Fruit fly (Drosophila melanogaster) whole organism, embryonic: Measurements from ENCODE around the gene Vha68-3.

Source experiments
- Awh ChIP-seq: fragments of 200-800 bp; sonication (Bioruptor generic); IDR thresholded peaks from 2 replicates; pipeline ENCODE4, ENCODE4 v1.3.6; 2022; ENCODE audit warnings: missing biosample characterization, missing genetic modification characterization
- B-H2 ChIP-seq: fragments of 200-800 bp; sonication (Bioruptor generic); optimal IDR thresholded peaks from 2 replicates; lab custom pipeline; 2018; ENCODE audit warnings: missing biosample characterization, mild to moderate bottlenecking, missing genetic modification characterization
- CG1024 ChIP-seq: fragments of 200-800 bp; sonication (Bioruptor generic); IDR thresholded peaks from 2 replicates; pipeline ENCODE4 v1.3.6; 2022; ENCODE audit warnings: missing biosample characterization, missing genetic modification characterization
- CG10267 ChIP-seq: fragments of 200-800 bp; sonication (Bioruptor generic); optimal IDR thresholded peaks from 2 replicates; lab custom pipeline; 2018; ENCODE audit warnings: missing biosample characterization, mild to moderate bottlenecking, missing genetic modification characterization, moderate library complexity
- CG10274 ChIP-seq: fragments of 200-800 bp; sonication (Bioruptor generic); optimal IDR thresholded peaks from 3 replicates; lab custom pipeline; 2017; ENCODE audit warnings: missing biosample characterization, mild to moderate bottlenecking, missing genetic modification characterization
- CG10959 ChIP-seq: fragments of 200-800 bp; sonication (Bioruptor generic); IDR thresholded peaks from 2 replicates; pipeline ENCODE4 v1.3.6; 2022; ENCODE audit warnings: missing biosample characterization, missing genetic modification characterization
- CG12219 ChIP-seq: fragments of 200-800 bp; sonication (Bioruptor generic); optimal IDR thresholded peaks from 3 replicates; lab custom pipeline; 2018; ENCODE audit warnings: missing biosample characterization, mild to moderate bottlenecking, missing genetic modification characterization
- CG12769 ChIP-seq: fragments of 200-800 bp; sonication (Bioruptor generic); optimal IDR thresholded peaks from 2 replicates; lab custom pipeline; 2019; ENCODE audit warnings: missing biosample characterization, mild to moderate bottlenecking, missing genetic modification characterization, moderate library complexity
- CG12942 ChIP-seq: fragments of 200-800 bp; sonication (Bioruptor generic); optimal IDR thresholded peaks from 3 replicates; lab custom pipeline; 2016; ENCODE audit warnings: missing biosample characterization, missing genetic modification characterization
- CG15601 ChIP-seq: fragments of 200-800 bp; sonication (Bioruptor generic); optimal IDR thresholded peaks from 3 replicates; lab custom pipeline; 2019; ENCODE audit warnings: missing biosample characterization, mild to moderate bottlenecking, missing genetic modification characterization, moderate library complexity
- CG15696 ChIP-seq: fragments of 200-800 bp; sonication (Bioruptor generic); optimal IDR thresholded peaks from 2 replicates; lab custom pipeline; 2019; ENCODE audit warnings: missing biosample characterization, mild to moderate bottlenecking, missing genetic modification characterization, moderate library complexity
- CG2712 ChIP-seq: fragments of 200-800 bp; optimal IDR thresholded peaks from 3 replicates; lab custom pipeline; 2019; ENCODE audit warnings: missing biosample characterization, mild to moderate bottlenecking, missing genetic modification characterization, moderate library complexity
- CG30403 ChIP-seq: fragments of 200-800 bp; sonication (Bioruptor generic); optimal IDR thresholded peaks from 3 replicates; lab custom pipeline; 2016; ENCODE audit warnings: missing biosample characterization, missing genetic modification characterization
- CG31388 ChIP-seq: fragments of 200-800 bp; sonication (Bioruptor generic); optimal IDR thresholded peaks from 2 replicates; lab custom pipeline; 2016; ENCODE audit warnings: missing biosample characterization, missing genetic modification characterization
- CG3163 ChIP-seq: fragments of 200-800 bp; sonication (Bioruptor generic); optimal IDR thresholded peaks from 3 replicates; lab custom pipeline; 2016; ENCODE audit warnings: missing biosample characterization, missing genetic modification characterization
- CG32532 ChIP-seq: fragments of 200-800 bp; sonication (Bioruptor generic); IDR thresholded peaks from 2 replicates; pipeline ENCODE4 v1.3.6; 2022; ENCODE audit warnings: missing biosample characterization, missing genetic modification characterization
- CG32767 ChIP-seq: fragments of 200-800 bp; sonication (Bioruptor generic); IDR thresholded peaks from 2 replicates; pipeline ENCODE4 v1.3.6; 2022; ENCODE audit warnings: missing biosample characterization, missing genetic modification characterization
- CG34224 ChIP-seq: fragments of 200-800 bp; sonication (Bioruptor generic); IDR thresholded peaks from 3 replicates; pipeline ENCODE4 v1.3.6; 2022; ENCODE audit warnings: missing biosample characterization, missing genetic modification characterization; ENCODE audit not compliant: partially characterized antibody
- CG34422 ChIP-seq: fragments of 200-800 bp; sonication (Bioruptor generic); IDR thresholded peaks from 3 replicates; pipeline ENCODE4 v1.3.6; 2022; ENCODE audit warnings: missing biosample characterization, missing genetic modification characterization
- CG42726 ChIP-seq: fragments of 200-800 bp; sonication (Bioruptor generic); IDR thresholded peaks from 2 replicates; pipeline ENCODE4 v1.3.6; 2022; ENCODE audit warnings: missing biosample characterization, missing genetic modification characterization; ENCODE audit not compliant: partially characterized antibody
- CG4424 ChIP-seq: fragments of 200-800 bp; sonication (Bioruptor generic); optimal IDR thresholded peaks from 3 replicates; lab custom pipeline; 2016; ENCODE audit warnings: missing biosample characterization, missing genetic modification characterization
- CG6689 ChIP-seq: fragments of 200-800 bp; sonication (Bioruptor generic); IDR thresholded peaks from 2 replicates; pipeline ENCODE4 v1.3.6; 2022; ENCODE audit warnings: missing biosample characterization, missing genetic modification characterization
- CG7556 ChIP-seq: fragments of 200-800 bp; sonication (Bioruptor generic); optimal IDR thresholded peaks from 2 replicates; lab custom pipeline; 2017; ENCODE audit warnings: missing biosample characterization, mild to moderate bottlenecking, missing genetic modification characterization
- CG8944 ChIP-seq: fragments of 200-800 bp; sonication (Bioruptor generic); optimal IDR thresholded peaks from 3 replicates; lab custom pipeline; 2016; ENCODE audit warnings: missing biosample characterization, missing genetic modification characterization
- Chrac-16 ChIP-seq: fragments of 200-800 bp; sonication (Bioruptor generic); optimal IDR thresholded peaks from 3 replicates; lab custom pipeline; 2016; ENCODE audit warnings: missing biosample characterization, missing genetic modification characterization
- D19B ChIP-seq: fragments of 200-800 bp; sonication (Bioruptor generic); optimal IDR thresholded peaks from 2 replicates; lab custom pipeline; 2017; ENCODE audit warnings: missing biosample characterization, mild to moderate bottlenecking, missing genetic modification characterization
- HLH3B ChIP-seq: fragments of 200-800 bp; sonication (Bioruptor generic); IDR thresholded peaks from 2 replicates; pipeline ENCODE4 v1.3.6; 2022; ENCODE audit warnings: missing biosample characterization, missing genetic modification characterization
- Oaz ChIP-seq: fragments of 200-800 bp; sonication (Bioruptor generic); IDR thresholded peaks from 2 replicates; pipeline ENCODE4 v1.3.6; 2022; ENCODE audit warnings: missing biosample characterization, missing genetic modification characterization
- Rx ChIP-seq: fragments of 200-800 bp; sonication (Bioruptor generic); IDR thresholded peaks from 2 replicates; pipeline ENCODE4 v1.3.6; 2022; ENCODE audit warnings: missing biosample characterization, missing genetic modification characterization
- Scr ChIP-seq: fragments of 200-800 bp; sonication (Bioruptor generic); IDR thresholded peaks from 2 replicates; pipeline ENCODE4 v1.3.6; 2022; ENCODE audit warnings: missing biosample characterization, missing genetic modification characterization; ENCODE audit not compliant: partially characterized antibody
- Sin3A ChIP-seq: fragments of >200 bp; optimal IDR thresholded peaks from 2 replicates; lab custom pipeline; 2018
- Sox102F ChIP-seq: fragments of 200-800 bp; sonication (Bioruptor generic); optimal IDR thresholded peaks from 2 replicates; lab custom pipeline; 2018; ENCODE audit warnings: missing biosample characterization, mild to moderate bottlenecking, missing genetic modification characterization, moderate library complexity
- Tbp ChIP-seq: fragments of >200 bp; optimal IDR thresholded peaks from 2 replicates; lab custom pipeline; 2018; ENCODE audit warnings: missing biosample characterization, missing genetic modification characterization
- abd-A ChIP-seq: fragments of 200-800 bp; sonication (Bioruptor generic); optimal IDR thresholded peaks from 3 replicates; lab custom pipeline; 2019; ENCODE audit warnings: missing biosample characterization, mild to moderate bottlenecking, missing genetic modification characterization, moderate library complexity
- amos ChIP-seq: fragments of 200-800 bp; sonication (Bioruptor generic); IDR thresholded peaks from 2 replicates; pipeline ENCODE4 v1.3.6; 2022; ENCODE audit warnings: missing biosample characterization, missing genetic modification characterization; ENCODE audit not compliant: partially characterized antibody
- br ChIP-seq: fragments of >200 bp; optimal IDR thresholded peaks from 2 replicates; lab custom pipeline; 2017
- cas ChIP-seq: fragments of 200-800 bp; sonication (Bioruptor generic); IDR thresholded peaks from 2 replicates; pipeline ENCODE4 v1.3.6; 2022; ENCODE audit warnings: missing biosample characterization, missing genetic modification characterization
- dysf ChIP-seq: fragments of 200-800 bp; sonication (Bioruptor generic); IDR thresholded peaks from 3 replicates; pipeline ENCODE4 v1.3.6; 2022; ENCODE audit warnings: missing biosample characterization, missing genetic modification characterization
- fd102C ChIP-seq: fragments of 200-800 bp; sonication (Bioruptor generic); optimal IDR thresholded peaks from 2 replicates; lab custom pipeline; 2018; ENCODE audit warnings: missing biosample characterization, mild to moderate bottlenecking, missing genetic modification characterization, moderate library complexity
- fd3F ChIP-seq: fragments of 200-800 bp; sonication (Bioruptor generic); optimal IDR thresholded peaks from 2 replicates; lab custom pipeline; 2018; ENCODE audit warnings: missing biosample characterization, mild to moderate bottlenecking, missing genetic modification characterization, moderate library complexity
- gce ChIP-seq: fragments of 200-800 bp; sonication (Bioruptor generic); IDR thresholded peaks from 3 replicates; pipeline ENCODE4 v1.3.6; 2022; ENCODE audit warnings: missing biosample characterization, missing genetic modification characterization
- inv ChIP-seq: fragments of 200-800 bp; sonication (Bioruptor generic); IDR thresholded peaks from 2 replicates; pipeline ENCODE4 v1.3.6; 2022; ENCODE audit warnings: missing biosample characterization, missing genetic modification characterization; ENCODE audit not compliant: partially characterized antibody
- ken ChIP-seq: fragments of 200-800 bp; sonication (Bioruptor generic); IDR thresholded peaks from 3 replicates; pipeline ENCODE4 v1.3.6; 2022; ENCODE audit warnings: missing biosample characterization, missing genetic modification characterization
- knrl ChIP-seq: fragments of 200-800 bp; sonication (Bioruptor generic); IDR thresholded peaks from 3 replicates; pipeline ENCODE4 v1.3.6; 2022; ENCODE audit warnings: missing biosample characterization, missing genetic modification characterization; ENCODE audit not compliant: partially characterized antibody
- mld ChIP-seq: fragments of 200-800 bp; sonication (Bioruptor generic); IDR thresholded peaks from 3 replicates; pipeline ENCODE4 v1.3.6; 2022; ENCODE audit warnings: missing biosample characterization, missing genetic modification characterization; ENCODE audit not compliant: partially characterized antibody
- nerfin-1 ChIP-seq: fragments of 200-800 bp; sonication (Bioruptor generic); optimal IDR thresholded peaks from 3 replicates; lab custom pipeline; 2019; ENCODE audit warnings: missing biosample characterization, mild to moderate bottlenecking, missing genetic modification characterization, moderate library complexity
- nerfin-2 ChIP-seq: fragments of 200-800 bp; sonication (Bioruptor generic); IDR thresholded peaks from 2 replicates; pipeline ENCODE4 v1.3.6; 2022; ENCODE audit warnings: missing biosample characterization, missing genetic modification characterization; ENCODE audit not compliant: partially characterized antibody
- repo ChIP-seq: fragments of 200-800 bp; sonication (Bioruptor generic); optimal IDR thresholded peaks from 2 replicates; lab custom pipeline; 2016; ENCODE audit warnings: missing biosample characterization, missing genetic modification characterization
- shn ChIP-seq: fragments of 200-800 bp; sonication (Bioruptor generic); optimal IDR thresholded peaks from 3 replicates; lab custom pipeline; 2016; ENCODE audit warnings: missing biosample characterization, missing genetic modification characterization
- sima ChIP-seq: fragments of 200-800 bp; sonication (Bioruptor generic); optimal IDR thresholded peaks from 2 replicates; lab custom pipeline; 2016; ENCODE audit warnings: missing biosample characterization, missing genetic modification characterization
- ttk ChIP-seq: fragments of 200-800 bp; sonication (Bioruptor generic); IDR thresholded peaks from 2 replicates; pipeline ENCODE4 v2.1.2; 2022; ENCODE audit warnings: missing biosample characterization, missing genetic modification characterization
- zen ChIP-seq: fragments of 200-800 bp; sonication (Bioruptor generic); optimal IDR thresholded peaks from 3 replicates; lab custom pipeline; 2018; ENCODE audit warnings: missing biosample characterization, mild to moderate bottlenecking, missing genetic modification characterization, moderate library complexity

The Vha68-3 gene

DNA sequence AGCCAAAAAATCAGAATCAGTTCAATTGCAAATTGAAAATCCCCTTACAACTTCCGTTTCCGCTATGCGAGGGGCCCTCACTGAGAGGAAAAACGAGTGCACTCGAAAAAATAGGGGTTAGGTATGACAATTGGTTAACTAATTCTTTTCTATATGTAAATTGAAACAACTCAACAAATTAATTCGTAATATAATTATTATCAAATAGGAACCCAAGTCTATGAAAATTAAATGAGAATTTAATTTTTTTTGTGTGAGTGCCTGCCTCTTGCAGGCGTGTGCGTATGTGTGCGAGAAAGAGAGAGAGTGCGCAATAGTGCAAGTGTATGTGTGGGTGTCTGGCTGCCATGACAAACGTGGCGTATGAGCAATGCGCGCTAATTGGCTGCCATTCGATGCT, 3.5 kb downstream of the Vha68-3 start (continued):
- 0 out of 3 replicates have a peak, but pooled peaks have one; percentile 5 for TF ChIP-seq dysf (GFP tag; lab: Robert Waterston, UW)
- TF ChIP-seq CG10267 (tag; lab: Kevin White, UChicago): no peak
- no peak for TF ChIP-seq CG12219 (GFP tag; lab: Kevin White, UChicago)
- TF ChIP-seq inv (GFP tag; lab: Robert Waterston, UW): no peak
- TF ChIP-seq nerfin-2: no peak
- TF ChIP-seq CG32767 (GFP tag; lab: Robert Waterston, UW): no peak
- no peak for TF ChIP-seq Scr (GFP tag; lab: Robert Waterston, UW)
- TF ChIP-seq D19B (GFP tag; lab: Kevin White, UChicago): no peak
- TF ChIP-seq sima (GFP tag; lab: Kevin White, UChicago): no peak
- no peak for TF ChIP-seq Oaz
- no peak for TF ChIP-seq amos
- no peak for TF ChIP-seq CG31388
- TF ChIP-seq shn: no peak
- no peak for TF ChIP-seq CG10959
- TF ChIP-seq zen (tag; lab: Kevin White, UChicago): peak; percentile 21
- TF ChIP-seq CG4424 (GFP tag; lab: Kevin White, UChicago): no peak
- no peak for TF ChIP-seq fd3F (GFP tag; lab: Kevin White, UChicago)
- TF ChIP-seq CG6689: peak; percentile 50; the same call in 1 of the 2 replicates
- no peak for TF ChIP-seq CG15601 (tag; lab: Kevin White, UChicago)
- no peak for TF ChIP-seq B-H2 (GFP tag; lab: Kevin White, UChicago)
- TF ChIP-seq CG1024: no peak
- TF ChIP-seq CG32532 (GFP tag; lab: Robert Waterston, UW): 0 out of 2 replicates have a peak, but pooled peaks have one; percentile 46
- TF ChIP-seq Rx (GFP tag; lab: Robert Waterston, UW): no peak
- no peak for TF ChIP-seq Chrac-16 (GFP tag; lab: Kevin White, UChicago)
- TF ChIP-seq ken (GFP tag; lab: Robert Waterston, UW): 0 out of 3 replicates have a peak, but pooled peaks have one; percentile 20
- TF ChIP-seq fd102C (GFP tag; lab: Kevin White, UChicago): no peak
- TF ChIP-seq CG34224 (GFP tag; lab: Robert Waterston, UW): no peak
- no peak for TF ChIP-seq CG12942 (GFP tag; lab: Kevin White, UChicago)
- TF ChIP-seq Tbp: no peak
- TF ChIP-seq gce (GFP tag; lab: Robert Waterston, UW): no peak
- TF ChIP-seq Awh (GFP tag; lab: Robert Waterston, UW): no peak
- no peak for TF ChIP-seq br (lab: Kevin White, UChicago)
- TF ChIP-seq CG2712: peak; percentile 25
- TF ChIP-seq mld (GFP tag; lab: Robert Waterston, UW): no peak
- no peak for TF ChIP-seq CG10274 (GFP tag; lab: Kevin White, UChicago)
- no peak for TF ChIP-seq HLH3B (GFP tag; lab: Robert Waterston, UW)
- no peak for TF ChIP-seq knrl (GFP tag; lab: Robert Waterston, UW)
- TF ChIP-seq repo: no peak
- TF ChIP-seq CG12769 (tag; lab: Kevin White, UChicago): no peak
- no peak for TF ChIP-seq CG3163
- no peak for TF ChIP-seq ttk
- TF ChIP-seq abd-A: no peak
- TF ChIP-seq nerfin-1 (tag; lab: Kevin White, UChicago): no peak
- no peak for TF ChIP-seq CG15696 (tag; lab: Kevin White, UChicago)
- TF ChIP-seq CG8944 (GFP tag; lab: Kevin White, UChicago): no peak
- no peak for TF ChIP-seq Sin3A (lab: Kevin White, UChicago)
- TF ChIP-seq CG30403: peak; percentile 30
- no peak for TF ChIP-seq CG42726 (GFP tag; lab: Robert Waterston, UW)
- peak; percentile 29; the same call in 1 of the 3 replicates for TF ChIP-seq CG34422 (GFP tag; lab: Robert Waterston, UW)
- peak; percentile 8 for TF ChIP-seq CG7556
- TF ChIP-seq Sox102F (GFP tag; lab: Kevin White, UChicago): peak; percentile 54
- TF ChIP-seq cas: no peak
